Fruit fly (Drosophila melanogaster): ENCODE measurements around the gene Gyc32E.

Gene Gyc32E

dm6 chr2L:11119966-11120517 is 28.9 kb downstream of the Gyc32E start, which contains the start of gene CG6230 (continued):
- TF ChIP-seq CG12942 (GFP tag; optimal IDR thresholded peaks at IDR 0.05) (no peak), sug (tag; optimal IDR thresholded peaks at IDR 0.05) (no peak), psq (GFP tag; optimal IDR thresholded peaks at IDR 0.05) (no peak), Blimp-1 (GFP tag; optimal IDR thresholded peaks at IDR 0.05) (no peak), fru (optimal IDR thresholded peaks at IDR 0.05) (no peak), Adf1 (GFP tag; IDR thresholded peaks at IDR 0.05) (no peak), CG14014 (GFP tag; IDR thresholded peaks at IDR 0.05) (no peak), CG3995 (GFP tag; optimal IDR thresholded peaks at IDR 0.05) (no peak), MTF-1 (GFP tag; optimal IDR thresholded peaks at IDR 0.05; ENCODE audit: borderline replicate concordance) (no peak), CG12104 (GFP tag; optimal IDR thresholded peaks at IDR 0.05) (no peak), CG7271 (tag; optimal IDR thresholded peaks at IDR 0.05) (no peak), Bdp1 (GFP tag; optimal IDR thresholded peaks at IDR 0.05) (no peak), Fer2 (tag; optimal IDR thresholded peaks at IDR 0.05) (no peak), CG2678 (tag; optimal IDR thresholded peaks at IDR 0.05) (no peak), Nf-YB (GFP tag; optimal IDR thresholded peaks at IDR 0.05) (no peak), CG13287 (GFP tag; IDR thresholded peaks at IDR 0.05; ENCODE audit: partially characterized antibody) (peak; percentile 77), wek (GFP tag; optimal IDR thresholded peaks at IDR 0.05) (no peak), CG6813 (GFP tag; optimal IDR thresholded peaks at IDR 0.05) (no peak), her (GFP tag; optimal IDR thresholded peaks at IDR 0.05) (no peak), CG10654 (GFP tag; optimal IDR thresholded peaks at IDR 0.05) (no peak), Lpt (GFP tag; optimal IDR thresholded peaks at IDR 0.05) (no peak), lbe (GFP tag; optimal IDR thresholded peaks at IDR 0.05) (no peak), unc-4 (GFP tag; IDR thresholded peaks at IDR 0.05; ENCODE audit: partially characterized antibody) (peak; percentile 68), tup (GFP tag; optimal IDR thresholded peaks at IDR 0.05) (no peak), CG10959 (GFP tag; IDR thresholded peaks at IDR 0.05) (no peak), h (optimal IDR thresholded peaks at IDR 0.05) (no peak), CG14860 (GFP tag; IDR thresholded peaks at IDR 0.05; ENCODE audit: partially characterized antibody) (peak; percentile 26; the same call in 1 of the 3 replicates), dimm (GFP tag; IDR thresholded peaks at IDR 0.05) (no peak), Hr39 (optimal IDR thresholded peaks at IDR 0.05) (no peak), CG6689 (GFP tag; IDR thresholded peaks at IDR 0.05) (no peak), Hand (GFP tag; optimal IDR thresholded peaks at IDR 0.05) (no peak), CG10267 (tag; optimal IDR thresholded peaks at IDR 0.05) (peak; percentile 92), grau (tag; optimal IDR thresholded peaks at IDR 0.05) (no peak), CG12659 (GFP tag; optimal IDR thresholded peaks at IDR 0.05) (no peak), CG6854 (GFP tag; optimal IDR thresholded peaks at IDR 0.05) (no peak), CG11560 (tag; IDR thresholded peaks at IDR 0.05) (no peak), Chrac-16 (GFP tag; optimal IDR thresholded peaks at IDR 0.05) (no peak), ssp (GFP tag; IDR thresholded peaks at IDR 0.05) (no peak), CG13123 (GFP tag; optimal IDR thresholded peaks at IDR 0.05) (no peak), CG32767 (GFP tag; IDR thresholded peaks at IDR 0.05) (no peak), Oaz (GFP tag; IDR thresholded peaks at IDR 0.05) (no peak), Side (GFP tag; optimal IDR thresholded peaks at IDR 0.05) (no peak), CG11093 (GFP tag; IDR thresholded peaks at IDR 0.05) (no peak), Ssrp (tag; optimal IDR thresholded peaks at IDR 0.05) (no peak), Hr3 (GFP tag; optimal IDR thresholded peaks at IDR 0.05) (no peak), CG31224 (GFP tag; IDR thresholded peaks at IDR 0.05) (no peak), so (GFP tag; IDR thresholded peaks at IDR 0.05) (no peak), CG15601 (tag; optimal IDR thresholded peaks at IDR 0.05) (no peak), ATbp (GFP tag; optimal IDR thresholded peaks at IDR 0.05) (no peak), Camta (GFP tag; optimal IDR thresholded peaks at IDR 0.05) (no peak), HLH4C (GFP tag; IDR thresholded peaks at IDR 0.05; ENCODE audit: partially characterized antibody) (peak; percentile 63), esg (GFP tag; conservative IDR thresholded peaks at IDR 0.05) (no peak)

Measured in whole organism, embryonic.